Worm (Caenorhabditis elegans) whole organism, young adult: ENCODE data around the gene W06G6.10.

Experiments
- F10E7.11 ChIP-seq: sonication (generic microtip); optimal IDR thresholded peaks from 2 replicates; lab custom pipeline; 2017; ENCODE audit warnings: mild to moderate bottlenecking, missing genetic modification characterization, moderate library complexity, missing compliant biosample characterization
- bed-2 ChIP-seq: fragments of 200-800 bp; sonication (Bioruptor generic); IDR thresholded peaks from 2 replicates; pipeline ENCODE4 v1.3.6; 2022; ENCODE audit warnings: missing genetic modification reagents, missing genetic modification characterization, missing compliant biosample characterization
- ccch-3 ChIP-seq: fragments of 200-800 bp; sonication (Bioruptor generic); optimal IDR thresholded peaks from 2 replicates; lab custom pipeline; 2018; ENCODE audit warnings: mild to moderate bottlenecking, missing genetic modification characterization, missing compliant biosample characterization
- nfya-1 ChIP-seq: sonication (generic microtip); optimal IDR thresholded peaks from 2 replicates; lab custom pipeline; 2017; ENCODE audit warnings: antibody characterized with exemption, missing compliant biosample characterization, missing genetic modification characterization, borderline replicate concordance; ENCODE audit not compliant: insufficient read depth

DNA sequence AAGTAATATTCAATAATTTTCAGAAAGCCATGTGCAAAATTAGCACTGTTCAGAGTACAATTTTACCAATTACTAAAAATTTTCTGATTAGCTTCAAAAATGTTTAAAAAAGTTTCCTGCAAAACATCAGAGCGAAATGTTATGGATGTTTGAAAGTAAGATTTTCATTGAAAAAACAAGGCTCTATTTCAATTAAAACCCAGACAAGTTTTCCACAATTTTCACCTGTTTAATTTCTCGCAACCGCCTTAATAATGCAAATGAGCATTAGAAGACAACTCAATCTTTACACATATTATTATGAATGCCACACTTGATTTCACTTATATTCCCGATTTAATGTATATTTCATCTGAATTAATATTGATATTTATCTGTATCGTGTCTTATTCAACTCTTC lies 47.5 kb upstream of the W06G6.10 start, which contains the start of gene srz-101:
- no peak for TF ChIP-seq F10E7.11
- no peak for TF ChIP-seq nfya-1 (tag; lab: Kevin White, UChicago)
- TF ChIP-seq bed-2 (GFP tag; lab: Robert Waterston, UW) = no peak
- no peak for TF ChIP-seq ccch-3 (GFP tag; lab: Kevin White, UChicago)
